Worm (Caenorhabditis elegans) whole organism, L3 larva: ENCODE measurements around the gene F17C11.2.

Experiments used
- aly-2 ChIP-seq: fragments of 150-350 bp; optimal IDR thresholded peaks from 2 replicates; lab custom pipeline; 2014; ENCODE audit warnings: missing biosample characterization, missing genetic modification characterization
- ceh-9 ChIP-seq: sonication (generic microtip); optimal IDR thresholded peaks from 2 replicates; lab custom pipeline; 2018; ENCODE audit warnings: missing biosample characterization, missing genetic modification characterization
- elt-2 ChIP-seq: sonication (generic microtip); optimal IDR thresholded peaks from 2 replicates; lab custom pipeline; 2016; ENCODE audit warnings: missing genetic modification reagents, mild to moderate bottlenecking, missing genetic modification characterization, missing compliant biosample characterization
- elt-3 ChIP-seq, 3 experiments: fragments of 150-350 bp in 1 of 3; sonication (generic microtip) in 2 of 3; optimal IDR thresholded peaks; 2 replicates in 2 of 3; 4 replicates in 1 of 3; lab custom pipeline; 2014 to 2017; ENCODE audit warnings: missing biosample characterization in 3 of 3, missing genetic modification characterization in 3 of 3
- fkh-10 ChIP-seq: sonication (generic microtip); optimal IDR thresholded peaks from 2 replicates; lab custom pipeline; 2017; ENCODE audit warnings: missing biosample characterization, missing genetic modification reagents, missing genetic modification characterization
- jun-1 ChIP-seq: fragments of 150-350 bp; optimal IDR thresholded peaks from 2 replicates; lab custom pipeline; 2014; ENCODE audit warnings: missing biosample characterization, missing genetic modification reagents, missing genetic modification characterization
- nhr-23 ChIP-seq: fragments of 150-350 bp; optimal IDR thresholded peaks from 2 replicates; lab custom pipeline; 2014; ENCODE audit warnings: missing biosample characterization, missing genetic modification reagents, missing genetic modification characterization
- nhr-237 ChIP-seq: fragments of 150-350 bp; optimal IDR thresholded peaks from 2 replicates; lab custom pipeline; 2014; ENCODE audit warnings: missing biosample characterization, missing genetic modification characterization
- nhr-28 ChIP-seq: fragments of 150-350 bp; optimal IDR thresholded peaks from 2 replicates; lab custom pipeline; 2014; ENCODE audit warnings: missing biosample characterization, missing genetic modification characterization
- unc-39 ChIP-seq: sonication (generic microtip); optimal IDR thresholded peaks from 4 replicates; lab custom pipeline; 2017; ENCODE audit warnings: missing biosample characterization, missing genetic modification characterization
- zag-1 ChIP-seq: fragments of 150-350 bp; optimal IDR thresholded peaks from 2 replicates; lab custom pipeline; 2014; ENCODE audit warnings: missing biosample characterization, missing genetic modification characterization
- ztf-4 ChIP-seq: fragments of 150-350 bp; optimal IDR thresholded peaks from 2 replicates; lab custom pipeline; 2014; ENCODE audit warnings: missing biosample characterization, missing genetic modification characterization

DNA sequence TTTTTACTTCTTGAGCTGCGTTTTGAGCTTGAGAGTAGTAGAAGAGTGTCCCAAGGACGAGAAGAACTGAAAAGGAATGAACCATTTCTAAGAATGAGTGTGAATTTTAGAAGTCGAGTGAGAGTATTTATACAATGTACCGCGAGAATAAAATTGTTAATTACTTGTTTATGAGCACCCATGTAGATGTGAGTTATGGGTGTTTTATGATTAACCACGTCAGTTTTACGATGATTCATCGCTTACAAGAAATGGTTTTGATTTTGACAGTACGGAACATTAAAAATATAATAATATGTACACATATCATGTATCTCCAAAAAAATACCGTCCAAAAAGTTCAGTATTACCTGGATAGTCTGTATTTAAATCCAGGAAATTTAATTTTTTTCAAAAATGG is 6.3 kb downstream of the F17C11.2 start, which contains the start of gene clec-221:
- TF ChIP-seq nhr-28 (tag; lab: Kevin White, UChicago) (no peak), nhr-237 (tag; lab: Kevin White, UChicago) (no peak), elt-2 (tag; lab: Kevin White, UChicago) (no peak), fkh-10 (GFP tag; lab: Kevin White, UChicago) (no peak), zag-1 (tag; lab: Kevin White, UChicago) (no peak), nhr-23 (tag; lab: Kevin White, UChicago) (no peak), jun-1 (tag; lab: Kevin White, UChicago) (no peak), elt-3 (tag; optimal IDR thresholded peaks at IDR 0.05; lab: Kevin White, UChicago) (no peak), unc-39 (tag; lab: Kevin White, UChicago) (no peak), ztf-4 (tag; lab: Kevin White, UChicago) (no peak), ceh-9 (tag; lab: Kevin White, UChicago) (no peak), aly-2 (tag; lab: Kevin White, UChicago) (no peak)
